Worm (Caenorhabditis elegans) whole organism, L2 larva: ENCODE measurements around the gene cyp-44A1.

ENCODE experiments used
- Y55F3AM.14 ChIP-seq: fragments of 200-800 bp; sonication (Bioruptor generic); optimal IDR thresholded peaks from 2 replicates; lab custom pipeline; 2018; ENCODE audit warnings: mild to moderate bottlenecking, missing genetic modification characterization, missing compliant biosample characterization
- alr-1 ChIP-seq: fragments of 150-350 bp; optimal IDR thresholded peaks from 2 replicates; lab custom pipeline; 2014; ENCODE audit warnings: missing biosample characterization, missing genetic modification characterization
- blmp-1 ChIP-seq: sonication (generic microtip); optimal IDR thresholded peaks from 2 replicates; lab custom pipeline; 2017; ENCODE audit warnings: missing genetic modification characterization, mild to moderate bottlenecking, missing compliant biosample characterization, antibody characterized with exemption, moderate library complexity; ENCODE audit not compliant: insufficient read depth
- ceh-16 ChIP-seq: fragments of 150-350 bp; optimal IDR thresholded peaks from 2 replicates; lab custom pipeline; 2014; ENCODE audit warnings: missing biosample characterization, missing genetic modification characterization
- crh-2 ChIP-seq: sonication (generic microtip); optimal IDR thresholded peaks from 2 replicates; lab custom pipeline; 2017; ENCODE audit warnings: missing biosample characterization, missing genetic modification characterization
- dmd-4 ChIP-seq: sonication (generic microtip); optimal IDR thresholded peaks from 2 replicates; lab custom pipeline; 2017; ENCODE audit warnings: missing biosample characterization, missing genetic modification characterization
- elt-1 ChIP-seq: fragments of 150-350 bp; optimal IDR thresholded peaks from 2 replicates; lab custom pipeline; 2014; ENCODE audit warnings: missing biosample characterization, missing genetic modification characterization
- fos-1 ChIP-seq: fragments of 150-350 bp; optimal IDR thresholded peaks from 2 replicates; lab custom pipeline; 2014; ENCODE audit warnings: missing biosample characterization, missing genetic modification characterization
- lin-11 ChIP-seq: fragments of 150-350 bp; sonication (generic microtip); optimal IDR thresholded peaks from 2 replicates; lab custom pipeline; 2014; ENCODE audit warnings: missing biosample characterization, missing genetic modification characterization, inconsistent platforms, mixed read lengths
- lin-13 ChIP-seq: fragments of 150-350 bp; optimal IDR thresholded peaks from 2 replicates; lab custom pipeline; 2014; ENCODE audit warnings: missing biosample characterization, missing genetic modification reagents, missing genetic modification characterization
- lsy-2 ChIP-seq, 2 experiments: fragments of 150-350 bp in 1 of 2; sonication (generic microtip) in 1 of 2; optimal IDR thresholded peaks; 2 replicates each; lab custom pipeline; 2014 to 2017; ENCODE audit warnings: missing biosample characterization in 2 of 2, missing genetic modification characterization in 2 of 2
- mab-5 ChIP-seq: fragments of 150-350 bp; optimal IDR thresholded peaks from 2 replicates; lab custom pipeline; 2014; ENCODE audit warnings: missing biosample characterization, missing genetic modification characterization
- mdl-1 ChIP-seq, 2 experiments: fragments of 150-350 bp in 1 of 2; sonication (generic microtip) in 1 of 2; optimal IDR thresholded peaks; 2 replicates each; lab custom pipeline; 2017; ENCODE audit warnings: missing biosample characterization in 2 of 2, missing genetic modification characterization in 2 of 2
- nhr-12 ChIP-seq: fragments of 150-350 bp; optimal IDR thresholded peaks from 2 replicates; lab custom pipeline; 2014; ENCODE audit warnings: missing biosample characterization, missing genetic modification characterization
- nhr-21 ChIP-seq: fragments of 150-350 bp; optimal IDR thresholded peaks from 2 replicates; lab custom pipeline; 2014; ENCODE audit warnings: missing biosample characterization, missing genetic modification characterization
- nhr-237 ChIP-seq: fragments of 150-350 bp; optimal IDR thresholded peaks from 2 replicates; lab custom pipeline; 2014; ENCODE audit warnings: missing biosample characterization, missing genetic modification characterization
- nhr-6 ChIP-seq: fragments of 150-350 bp; optimal IDR thresholded peaks from 2 replicates; lab custom pipeline; 2014; ENCODE audit warnings: missing biosample characterization, missing genetic modification characterization
- sma-3 ChIP-seq: sonication (generic microtip); optimal IDR thresholded peaks from 2 replicates; lab custom pipeline; 2016; ENCODE audit warnings: missing genetic modification reagents, missing genetic modification characterization, missing compliant biosample characterization
- sma-9 ChIP-seq, 2 experiments: fragments of 150-350 bp in 1 of 2; sonication (generic microtip) in 1 of 2; optimal IDR thresholded peaks; 2 replicates each; lab custom pipeline; 2014 to 2016; ENCODE audit warnings: missing genetic modification characterization in 2 of 2, mild to moderate bottlenecking in 1 of 2, missing biosample characterization in 1 of 2, missing compliant biosample characterization in 1 of 2, missing genetic modification reagents in 1 of 2, moderate library complexity in 1 of 2
- snpc-4 ChIP-seq: fragments of 150-350 bp; optimal IDR thresholded peaks from 2 replicates; lab custom pipeline; 2014; ENCODE audit warnings: missing biosample characterization, missing genetic modification characterization
- unc-39 ChIP-seq: fragments of 150-350 bp; optimal IDR thresholded peaks from 2 replicates; lab custom pipeline; 2014; ENCODE audit warnings: missing biosample characterization, missing genetic modification characterization
- ztf-11 ChIP-seq: sonication (generic microtip); optimal IDR thresholded peaks from 2 replicates; lab custom pipeline; 2017; ENCODE audit warnings: missing biosample characterization, missing genetic modification characterization

cyp-44A1 gene

DNA sequence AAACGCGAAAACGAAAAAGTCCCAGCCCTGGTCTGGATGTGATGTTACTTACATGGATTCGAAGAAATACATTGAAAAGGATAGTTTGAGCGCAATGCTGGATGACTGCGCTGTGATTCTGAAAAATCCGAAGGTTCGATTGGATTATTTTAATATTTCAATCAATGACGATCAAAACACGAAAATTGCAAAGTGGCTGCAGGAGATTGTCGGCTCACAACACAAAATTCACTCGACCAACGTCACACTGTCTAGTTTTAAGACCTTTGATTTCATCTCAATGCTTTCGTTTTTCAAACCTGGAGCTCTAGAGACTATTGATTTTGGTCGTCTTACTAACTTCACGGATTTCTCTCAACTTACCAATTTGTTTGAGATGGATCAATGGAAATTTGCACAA, 47.7 kb downstream of the cyp-44A1 start, which contains the start of gene C17C3.5:
Gene C17C3.5, plus strand, starts transcription at position 301 of the 400 bp plus-strand sequence.
- TF ChIP-seq unc-39: no peak
- TF ChIP-seq, all 48 proteins: peak for 0

DNA sequence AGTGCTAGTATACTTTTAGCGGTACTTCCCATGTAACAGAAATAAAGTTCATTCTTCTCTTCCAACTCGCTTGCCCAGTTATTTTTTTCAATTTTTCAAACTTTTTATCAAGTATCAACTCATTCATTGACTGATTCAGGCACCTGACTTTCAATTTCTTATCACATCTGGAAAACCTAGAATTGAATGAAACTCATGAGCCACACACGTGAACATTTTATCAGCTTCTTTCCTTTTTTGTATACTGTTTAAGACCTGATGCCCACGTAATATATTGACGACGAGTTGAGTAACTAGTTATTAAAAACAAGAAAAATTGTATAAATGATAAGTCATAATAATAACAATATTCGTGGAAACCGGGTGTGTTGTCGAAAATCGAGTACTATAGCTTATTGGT, 49.7 kb downstream of the cyp-44A1 start:
- TF ChIP-seq Y55F3AM.14 (GFP tag; lab: Kevin White, UChicago) (no peak), crh-2 (tag; lab: Kevin White, UChicago) (peak; percentile 19), sma-9 (GFP tag; optimal IDR thresholded peaks at IDR 0.05; lab: Kevin White, UChicago) (peak; percentile 59), sma-9 (tag; optimal IDR thresholded peaks at IDR 0.05; lab: Kevin White, UChicago) (no peak), elt-1 (tag; lab: Kevin White, UChicago) (no peak), mdl-1 (tag; optimal IDR thresholded peaks at IDR 0.05; lab: Kevin White, UChicago) (no peak), fos-1 (peak; percentile 64), sma-3 (GFP tag; lab: Kevin White, UChicago) (no peak)

DNA sequence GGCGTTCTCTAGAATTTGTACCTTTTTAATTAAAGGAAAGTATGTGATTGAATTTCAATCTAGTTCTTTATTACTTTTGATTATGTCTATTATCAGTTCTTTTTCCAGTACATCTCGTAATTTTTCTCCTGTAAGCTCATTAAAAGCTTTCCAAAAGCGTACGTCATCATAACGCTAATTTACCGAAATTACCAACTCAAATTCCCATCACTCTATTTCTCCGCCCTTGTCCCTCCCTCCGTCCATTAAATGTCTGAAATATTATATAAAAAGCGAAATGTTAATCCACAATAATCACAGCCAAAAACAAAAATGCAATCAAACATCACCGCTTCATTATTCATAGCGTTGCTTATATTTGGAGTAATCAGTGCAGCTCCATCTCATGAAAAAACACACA, 50.5 kb downstream of the cyp-44A1 start, which contains the start of gene ins-12:
Gene ins-12, plus strand, starts transcription at position 301 of the 400 bp plus-strand sequence.
- TF ChIP-seq sma-3 (GFP tag; lab: Kevin White, UChicago) (no peak), mab-5 (no peak), lin-11 (no peak), Y55F3AM.14 (GFP tag; lab: Kevin White, UChicago) (no peak)

DNA sequence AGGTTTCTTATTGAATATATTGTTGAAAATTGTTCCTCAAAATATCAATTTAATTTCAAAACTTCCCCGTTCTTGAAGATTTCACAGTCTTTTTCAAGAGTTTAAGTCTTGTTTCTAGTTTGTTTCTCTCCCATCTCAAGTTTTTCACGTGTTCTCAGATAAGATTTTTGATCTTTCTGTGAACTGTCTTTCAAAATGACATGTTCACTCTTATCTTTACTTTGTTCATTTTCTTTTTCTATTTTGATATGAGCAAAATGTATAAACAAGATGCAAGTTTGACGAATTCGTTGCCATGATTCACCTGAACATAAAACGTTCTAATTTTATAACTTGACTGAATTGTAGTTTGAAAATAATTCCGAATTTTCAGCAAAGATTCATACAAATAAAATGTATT, 50.9 kb downstream of the cyp-44A1 start:
- TF ChIP-seq blmp-1: no peak
- no peak for TF ChIP-seq dmd-4
- TF ChIP-seq ceh-16 (tag; lab: Kevin White, UChicago): no peak
- TF ChIP-seq sma-9 (GFP tag; optimal IDR thresholded peaks at IDR 0.05; lab: Kevin White, UChicago): no peak
- no peak for TF ChIP-seq sma-9 (tag; optimal IDR thresholded peaks at IDR 0.05; lab: Kevin White, UChicago)
- TF ChIP-seq nhr-21 (tag; lab: Kevin White, UChicago): no peak
- TF ChIP-seq lsy-2 (tag; optimal IDR thresholded peaks at IDR 0.05; lab: Kevin White, UChicago): no peak
- no peak for TF ChIP-seq nhr-12 (tag; lab: Kevin White, UChicago)
- no peak for TF ChIP-seq crh-2 (tag; lab: Kevin White, UChicago)
- TF ChIP-seq unc-39: no peak
- no peak for TF ChIP-seq ztf-11 (tag; lab: Kevin White, UChicago)
- no peak for TF ChIP-seq snpc-4 (tag; lab: Kevin White, UChicago)
- no peak for TF ChIP-seq alr-1 (tag; lab: Kevin White, UChicago)
- TF ChIP-seq nhr-237: no peak
- TF ChIP-seq, all 48 proteins: peak for 0

DNA sequence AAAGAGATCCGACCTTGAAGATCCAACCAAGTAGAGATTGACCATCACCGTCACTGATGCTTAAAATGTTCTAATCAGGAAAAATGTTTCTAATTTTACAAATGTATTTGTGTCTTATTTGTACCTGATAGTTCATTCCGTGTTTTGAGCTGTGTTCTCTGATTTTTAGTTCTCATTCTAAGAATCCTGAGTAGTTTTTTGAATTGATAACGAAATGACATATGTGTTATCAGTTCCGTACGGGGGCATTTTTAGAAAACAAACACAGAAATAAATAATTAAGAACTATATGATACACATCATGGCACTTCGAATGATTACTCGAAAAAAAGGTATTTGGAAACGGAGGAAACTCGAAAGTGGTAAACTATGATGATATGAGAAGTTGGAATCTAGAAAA, 51.7 kb downstream of the cyp-44A1 start:
- no peak for TF ChIP-seq lsy-2 (tag; optimal IDR thresholded peaks at IDR 0.05; lab: Kevin White, UChicago)
- TF ChIP-seq lin-11: no peak
- no peak for TF ChIP-seq mab-5
- no peak for TF ChIP-seq lin-13 (GFP tag; lab: Kevin White, UChicago)
- no peak for TF ChIP-seq nhr-6 (tag; lab: Kevin White, UChicago)
